Fruit fly (Drosophila melanogaster) whole organism, embryonic: Measurements from ENCODE around the gene CG43702.
A peak's percentile ranks its signal among the peaks of the same experiment; 100 is the strongest.

Source experiments
- Asciz ChIP-seq: fragments of 200-800 bp; sonication (Bioruptor generic); optimal IDR thresholded peaks from 2 replicates; lab custom pipeline; 2017; ENCODE audit warnings: missing biosample characterization, mild to moderate bottlenecking, missing genetic modification characterization, missing genetic modification reagents
- Atf-2 ChIP-seq: fragments of 200-800 bp; sonication (Bioruptor generic); optimal IDR thresholded peaks from 2 replicates; lab custom pipeline; 2016; ENCODE audit warnings: missing biosample characterization, missing genetic modification characterization
- Bteb2 ChIP-seq: fragments of 200-800 bp; sonication (Bioruptor generic); optimal IDR thresholded peaks from 2 replicates; lab custom pipeline; 2016; ENCODE audit warnings: missing biosample characterization, missing genetic modification characterization
- CG11093 ChIP-seq: fragments of 200-800 bp; sonication (Bioruptor generic); IDR thresholded peaks from 3 replicates; pipeline ENCODE4 v1.3.6; 2022; ENCODE audit warnings: missing biosample characterization, missing genetic modification characterization
- CG11456 ChIP-seq: fragments of 200-800 bp; sonication (Bioruptor generic); IDR thresholded peaks from 3 replicates; pipeline ENCODE4 v1.3.6; 2022; ENCODE audit warnings: missing biosample characterization, missing genetic modification characterization
- CG12071 ChIP-seq: fragments of 200-800 bp; sonication (Bioruptor generic); optimal IDR thresholded peaks from 3 replicates; lab custom pipeline; 2018; ENCODE audit warnings: missing biosample characterization, mild to moderate bottlenecking, missing genetic modification characterization
- CG12236 ChIP-seq: fragments of 200-800 bp; sonication (Bioruptor generic); optimal IDR thresholded peaks from 2 replicates; lab custom pipeline; 2016; ENCODE audit warnings: missing biosample characterization, missing genetic modification characterization
- CG13296 ChIP-seq: fragments of 200-800 bp; sonication (Bioruptor generic); optimal IDR thresholded peaks from 3 replicates; lab custom pipeline; 2018; ENCODE audit warnings: missing biosample characterization, mild to moderate bottlenecking, missing genetic modification characterization
- CG13424 ChIP-seq: fragments of 200-800 bp; sonication (Bioruptor generic); optimal IDR thresholded peaks from 2 replicates; lab custom pipeline; 2019; ENCODE audit warnings: missing biosample characterization, mild to moderate bottlenecking, missing genetic modification characterization, moderate library complexity
- CG1647 ChIP-seq: fragments of 200-800 bp; sonication (Bioruptor generic); optimal IDR thresholded peaks from 3 replicates; lab custom pipeline; 2016; ENCODE audit warnings: missing biosample characterization, missing genetic modification characterization
- CG17802 ChIP-seq: fragments of 200-800 bp; sonication (Bioruptor generic); optimal IDR thresholded peaks from 2 replicates; lab custom pipeline; 2018; ENCODE audit warnings: missing biosample characterization, mild to moderate bottlenecking, missing genetic modification characterization, moderate library complexity
- CG18262 ChIP-seq: fragments of 200-800 bp; optimal IDR thresholded peaks from 3 replicates; lab custom pipeline; 2019; ENCODE audit warnings: missing biosample characterization, mild to moderate bottlenecking, missing genetic modification characterization, moderate library complexity
- CG3163 ChIP-seq: fragments of 200-800 bp; sonication (Bioruptor generic); optimal IDR thresholded peaks from 3 replicates; lab custom pipeline; 2016; ENCODE audit warnings: missing biosample characterization, missing genetic modification characterization
- CG34376 ChIP-seq: fragments of 200-800 bp; sonication (Bioruptor generic); optimal IDR thresholded peaks from 2 replicates; lab custom pipeline; 2018; ENCODE audit warnings: missing biosample characterization, mild to moderate bottlenecking, missing genetic modification characterization
- CG5245 ChIP-seq: fragments of 200-800 bp; sonication (Bioruptor generic); optimal IDR thresholded peaks from 3 replicates; lab custom pipeline; 2016; ENCODE audit warnings: missing biosample characterization, missing genetic modification characterization
- CG6813 ChIP-seq: fragments of 200-800 bp; sonication (Bioruptor generic); optimal IDR thresholded peaks from 2 replicates; lab custom pipeline; 2017; ENCODE audit warnings: missing biosample characterization, missing genetic modification characterization, mild to moderate bottlenecking, moderate library complexity, missing genetic modification reagents
- CG6854 ChIP-seq: fragments of 200-800 bp; sonication (Bioruptor generic); optimal IDR thresholded peaks from 3 replicates; lab custom pipeline; 2017; ENCODE audit warnings: missing biosample characterization, mild to moderate bottlenecking, missing genetic modification characterization
- CG8281 ChIP-seq: fragments of 200-800 bp; sonication (Bioruptor generic); optimal IDR thresholded peaks from 2 replicates; lab custom pipeline; 2018; ENCODE audit warnings: missing biosample characterization, mild to moderate bottlenecking, missing genetic modification characterization, moderate library complexity
- CG8478 ChIP-seq: fragments of >200 bp; optimal IDR thresholded peaks from 2 replicates; lab custom pipeline; 2018
- CG9609 ChIP-seq: fragments of 200-800 bp; sonication (Bioruptor generic); optimal IDR thresholded peaks from 3 replicates; lab custom pipeline; 2016; ENCODE audit warnings: missing biosample characterization, missing genetic modification characterization
- CrebB ChIP-seq: fragments of 200-800 bp; sonication (Bioruptor generic); optimal IDR thresholded peaks from 3 replicates; lab custom pipeline; 2018; ENCODE audit warnings: missing biosample characterization, mild to moderate bottlenecking, missing genetic modification characterization
- Dll ChIP-seq: fragments of 200-800 bp; sonication (Bioruptor generic); IDR thresholded peaks from 4 replicates; pipeline ENCODE4 v1.3.6; 2022; ENCODE audit warnings: missing biosample characterization, missing genetic modification characterization; ENCODE audit not compliant: partially characterized antibody
- HmgD ChIP-seq: fragments of 200-800 bp; sonication (Bioruptor generic); optimal IDR thresholded peaks from 3 replicates; lab custom pipeline; 2016; ENCODE audit warnings: missing biosample characterization, missing genetic modification characterization
- Hr51 ChIP-seq, 2 experiments: fragments of 200-800 bp; sonication (Bioruptor generic); optimal IDR thresholded peaks; 2 replicates in 1 of 2; 3 replicates in 1 of 2; lab custom pipeline; 2016 to 2018; ENCODE audit warnings: missing biosample characterization in 2 of 2, missing genetic modification characterization in 2 of 2, mild to moderate bottlenecking in 1 of 2, moderate library complexity in 1 of 2
- MESR4 ChIP-seq: fragments of 200-800 bp; sonication (Bioruptor generic); optimal IDR thresholded peaks from 2 replicates; lab custom pipeline; 2018; ENCODE audit warnings: missing biosample characterization, mild to moderate bottlenecking, missing genetic modification characterization, moderate library complexity
- Optix ChIP-seq: fragments of 200-800 bp; sonication (Bioruptor generic); IDR thresholded peaks from 3 replicates; pipeline ENCODE4 v1.3.6; 2022; ENCODE audit warnings: missing biosample characterization, missing genetic modification characterization
- Usf ChIP-seq: fragments of 200-800 bp; sonication (Bioruptor generic); optimal IDR thresholded peaks from 2 replicates; lab custom pipeline; 2017; ENCODE audit warnings: missing genotype, missing biosample characterization, missing genetic modification characterization
- amos ChIP-seq: fragments of 200-800 bp; sonication (Bioruptor generic); IDR thresholded peaks from 2 replicates; pipeline ENCODE4 v1.3.6; 2022; ENCODE audit warnings: missing biosample characterization, missing genetic modification characterization; ENCODE audit not compliant: partially characterized antibody
- ap ChIP-seq: fragments of 200-800 bp; sonication (Bioruptor generic); IDR thresholded peaks from 2 replicates; pipeline ENCODE4 v1.3.6; 2022; ENCODE audit warnings: missing biosample characterization, missing genetic modification characterization
- ash1 ChIP-seq: fragments of 200-800 bp; sonication (Bioruptor generic); optimal IDR thresholded peaks from 2 replicates; lab custom pipeline; 2018; ENCODE audit warnings: missing biosample characterization, mild to moderate bottlenecking, missing genetic modification characterization
- bbx ChIP-seq: fragments of 200-800 bp; sonication (Bioruptor generic); IDR thresholded peaks from 2 replicates; pipeline ENCODE4 v1.3.6; 2022; ENCODE audit warnings: missing biosample characterization, missing genetic modification characterization; ENCODE audit not compliant: partially characterized antibody
- bigmax ChIP-seq: fragments of 200-800 bp; sonication (Bioruptor generic); optimal IDR thresholded peaks from 2 replicates; lab custom pipeline; 2018; ENCODE audit warnings: missing biosample characterization, mild to moderate bottlenecking, missing genetic modification characterization
- cwo ChIP-seq: fragments of 200-800 bp; sonication (Bioruptor generic); optimal IDR thresholded peaks from 3 replicates; lab custom pipeline; 2017; ENCODE audit warnings: missing biosample characterization, missing genetic modification characterization, mild to moderate bottlenecking, moderate library complexity, missing genetic modification reagents
- dimm ChIP-seq: fragments of 200-800 bp; sonication (Bioruptor generic); IDR thresholded peaks from 2 replicates; pipeline ENCODE4 v1.3.6; 2022; ENCODE audit warnings: missing biosample characterization, missing genetic modification characterization
- ewg ChIP-seq: fragments of 200-800 bp; sonication (Bioruptor generic); optimal IDR thresholded peaks from 3 replicates; lab custom pipeline; 2017; ENCODE audit warnings: mild to moderate bottlenecking, missing biosample characterization, missing genetic modification reagents, missing genetic modification characterization
- gcm ChIP-seq: fragments of 200-800 bp; sonication (Bioruptor generic); optimal IDR thresholded peaks from 2 replicates; lab custom pipeline; 2019; ENCODE audit warnings: missing biosample characterization, mild to moderate bottlenecking, missing genetic modification characterization, moderate library complexity
- kah ChIP-seq: fragments of 200-800 bp; sonication (Bioruptor generic); optimal IDR thresholded peaks from 2 replicates; lab custom pipeline; 2018; ENCODE audit warnings: missing biosample characterization, mild to moderate bottlenecking, missing genetic modification characterization
- ken ChIP-seq: fragments of 200-800 bp; sonication (Bioruptor generic); IDR thresholded peaks from 3 replicates; pipeline ENCODE4 v1.3.6; 2022; ENCODE audit warnings: missing biosample characterization, missing genetic modification characterization
- mirr ChIP-seq: fragments of 200-800 bp; sonication (Bioruptor generic); optimal IDR thresholded peaks from 3 replicates; lab custom pipeline; 2018; ENCODE audit warnings: missing biosample characterization, mild to moderate bottlenecking, missing genetic modification characterization
- sim ChIP-seq: fragments of 200-800 bp; sonication (Bioruptor generic); IDR thresholded peaks from 2 replicates; pipeline ENCODE4 v1.3.6; 2022; ENCODE audit warnings: missing biosample characterization, missing genetic modification characterization
- sima ChIP-seq: fragments of 200-800 bp; sonication (Bioruptor generic); optimal IDR thresholded peaks from 2 replicates; lab custom pipeline; 2016; ENCODE audit warnings: missing biosample characterization, missing genetic modification characterization
- so ChIP-seq: fragments of 200-800 bp; sonication (Bioruptor generic); IDR thresholded peaks from 3 replicates; pipeline ENCODE4 v1.3.6; 2022; ENCODE audit warnings: missing biosample characterization, missing genetic modification characterization
- stc ChIP-seq: fragments of 200-800 bp; sonication (Bioruptor generic); IDR thresholded peaks from 2 replicates; pipeline ENCODE4 v1.3.6; 2022; ENCODE audit warnings: missing biosample characterization, missing genetic modification characterization
- sug ChIP-seq: fragments of 200-800 bp; optimal IDR thresholded peaks from 2 replicates; lab custom pipeline; 2019; ENCODE audit warnings: missing biosample characterization, mild to moderate bottlenecking, missing genetic modification characterization, moderate library complexity
- tap ChIP-seq: fragments of 200-800 bp; optimal IDR thresholded peaks from 3 replicates; lab custom pipeline; 2019; ENCODE audit warnings: missing biosample characterization, mild to moderate bottlenecking, missing genetic modification characterization, moderate library complexity
- tin ChIP-seq: fragments of 200-800 bp; sonication (Bioruptor generic); optimal IDR thresholded peaks from 3 replicates; lab custom pipeline; 2016; ENCODE audit warnings: missing biosample characterization, missing genetic modification characterization
- tup ChIP-seq: fragments of 200-800 bp; sonication (Bioruptor generic); optimal IDR thresholded peaks from 2 replicates; lab custom pipeline; 2016; ENCODE audit warnings: missing biosample characterization, mild to moderate bottlenecking, missing genetic modification characterization, moderate library complexity
- twi ChIP-seq: fragments of 200-800 bp; optimal IDR thresholded peaks from 2 replicates; lab custom pipeline; 2019; ENCODE audit warnings: missing biosample characterization, mild to moderate bottlenecking, missing genetic modification characterization, moderate library complexity
- vfl ChIP-seq: fragments of 200-800 bp; sonication (Bioruptor generic); optimal IDR thresholded peaks from 2 replicates; lab custom pipeline; 2016; ENCODE audit warnings: missing biosample characterization, missing genetic modification characterization

The CG43702 gene

dm6 chr3L:21285639-21286338 lies 12.7 kb upstream of the CG43702 start, which contains the start of the genes CG12974 and pzg (continued):
- no peak for TF ChIP-seq CG34376 (GFP tag; lab: Kevin White, UChicago)
- TF ChIP-seq CG6813 (GFP tag; lab: Kevin White, UChicago), result peak; percentile 38
- TF ChIP-seq bigmax (GFP tag; lab: Kevin White, UChicago), result peak; percentile 92
- peak; percentile 41 for TF ChIP-seq CG12071 (GFP tag; lab: Kevin White, UChicago)
- TF ChIP-seq CG17802 (tag; lab: Kevin White, UChicago), result peak; percentile 79
- peak; percentile 51 for TF ChIP-seq Atf-2 (GFP tag; lab: Kevin White, UChicago)
- TF ChIP-seq sim (GFP tag; lab: Robert Waterston, UW), result 0 out of 2 replicates have a peak, but pooled peaks have one; percentile 44
- peak; percentile 42; the same call in 1 of the 2 replicates for TF ChIP-seq ap (GFP tag; lab: Robert Waterston, UW)
- peak; percentile 50 for TF ChIP-seq CG13296 (GFP tag; lab: Kevin White, UChicago)
- TF ChIP-seq so (GFP tag; lab: Robert Waterston, UW), result peak; percentile 69; the same call in 1 of the 3 replicates
- TF ChIP-seq CG11456, result peak; percentile 83
- no peak for TF ChIP-seq gcm (GFP tag; lab: Kevin White, UChicago)
- TF ChIP-seq CG12236 (GFP tag; lab: Kevin White, UChicago), result peak; percentile 48
- TF ChIP-seq Optix, result peak; percentile 83; the same call in 2 of the 3 replicates
- peak; percentile 83 for TF ChIP-seq HmgD (GFP tag; lab: Kevin White, UChicago)
- TF ChIP-seq MESR4 (GFP tag; lab: Kevin White, UChicago), result peak; percentile 82
- TF ChIP-seq Usf (GFP tag; lab: Kevin White, UChicago), result peak; percentile 61
- peak; percentile 60; the same call in 1 of the 2 replicates for TF ChIP-seq bbx (GFP tag; lab: Robert Waterston, UW)
- TF ChIP-seq CG18262 (tag; lab: Kevin White, UChicago), result peak; percentile 76
- TF ChIP-seq stc (GFP tag; lab: Robert Waterston, UW), result peak; percentile 62; the same call in 1 of the 2 replicates
- peak; percentile 44 for TF ChIP-seq CrebB (tag; lab: Kevin White, UChicago)
- TF ChIP-seq CG5245 (GFP tag; lab: Kevin White, UChicago), result no peak
- TF ChIP-seq dimm, result peak; percentile 44; the same call in 1 of the 2 replicates
- TF ChIP-seq CG9609 (GFP tag; lab: Kevin White, UChicago), result peak; percentile 81
- TF ChIP-seq CG8281 (tag; lab: Kevin White, UChicago), result no peak
- TF ChIP-seq CG6854, result peak; percentile 1
- peak; percentile 64 for TF ChIP-seq CG3163 (GFP tag; lab: Kevin White, UChicago)
- TF ChIP-seq CG13424 (tag; lab: Kevin White, UChicago), result peak; percentile 96
- TF ChIP-seq cwo (GFP tag; lab: Kevin White, UChicago), result no peak
- TF ChIP-seq sug (tag; lab: Kevin White, UChicago), result peak; percentile 85
- TF ChIP-seq tin (GFP tag; lab: Kevin White, UChicago), result peak; percentile 64
- TF ChIP-seq sima (GFP tag; lab: Kevin White, UChicago), result no peak
- TF ChIP-seq amos (GFP tag; lab: Robert Waterston, UW), result peak; percentile 66; the same call in 1 of the 2 replicates
- TF ChIP-seq mirr, result no peak
- peak; percentile 38 for TF ChIP-seq kah
- TF ChIP-seq twi (tag; lab: Kevin White, UChicago), result peak; percentile 63
- TF ChIP-seq tap (tag; lab: Kevin White, UChicago), result no peak
- TF ChIP-seq CG8478 (lab: Kevin White, UChicago), result peak; percentile 94
- no peak for TF ChIP-seq Asciz (GFP tag; lab: Kevin White, UChicago)
- peak; percentile 55 to 85 for TF ChIP-seq Hr51 (GFP tag; optimal IDR thresholded peaks at IDR 0.05; lab: Kevin White, UChicago)
- peak; percentile 62 for TF ChIP-seq Bteb2 (GFP tag; lab: Kevin White, UChicago)
- peak; percentile 90 for TF ChIP-seq ken (GFP tag; lab: Robert Waterston, UW)
- peak; percentile 86 for TF ChIP-seq ewg
- TF ChIP-seq tup (GFP tag; lab: Kevin White, UChicago), result peak; percentile 47
- TF ChIP-seq Dll (GFP tag; lab: Robert Waterston, UW), result peak; percentile 69; the same call in 3 of the 4 replicates
- TF ChIP-seq vfl (GFP tag; lab: Kevin White, UChicago), result peak; percentile 49
- TF ChIP-seq ash1 (GFP tag; lab: Kevin White, UChicago), result no peak
- peak; percentile 71; the same call in 2 of the 3 replicates for TF ChIP-seq CG11093
- TF ChIP-seq CG1647 (GFP tag; lab: Kevin White, UChicago), result peak; percentile 78
